Worm (Caenorhabditis elegans): ENCODE data around the gene dct-14.

DNA sequence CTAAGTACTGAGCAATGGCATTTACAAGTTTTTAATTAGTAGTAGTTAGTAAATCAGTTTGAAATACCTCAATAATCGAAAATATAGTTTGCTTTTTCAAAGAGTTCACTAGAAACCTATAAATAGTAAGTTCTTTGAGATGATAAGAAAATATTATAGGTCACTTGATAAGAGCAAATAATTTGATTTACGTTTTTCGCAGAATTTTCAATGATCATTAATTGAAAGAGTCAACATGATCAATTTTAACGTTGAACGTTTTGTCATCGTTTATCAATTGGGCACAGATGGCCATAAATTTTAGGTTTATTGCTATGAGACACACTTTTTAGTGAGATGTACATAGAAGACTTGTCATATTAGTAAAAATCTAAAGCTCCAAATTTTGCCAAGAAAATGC is 45.4 kb upstream of the dct-14 start:
- TF ChIP-seq nhr-102 (tag; optimal IDR thresholded peaks at IDR 0.05) (no peak), rbr-2 (tag; optimal IDR thresholded peaks at IDR 0.05) (no peak), unc-39 (tag; optimal IDR thresholded peaks at IDR 0.05) (no peak), lir-3 (tag; optimal IDR thresholded peaks at IDR 0.05) (no peak), unc-62 (GFP tag; optimal IDR thresholded peaks at IDR 0.05 in 1 of 2) (no peak), unc-62 (tag; optimal IDR thresholded peaks at IDR 0.05) (no peak), aly-2 (tag; optimal IDR thresholded peaks at IDR 0.05) (no peak), ama-1 (optimal IDR thresholded peaks at IDR 0.05) (no peak), zip-2 (tag; optimal IDR thresholded peaks at IDR 0.05) (no peak), fkh-10 (GFP tag; optimal IDR thresholded peaks at IDR 0.05) (no peak), ztf-7 (tag; optimal IDR thresholded peaks at IDR 0.05) (no peak), nhr-28 (tag; optimal IDR thresholded peaks at IDR 0.05) (no peak)

Data from whole organism, L4 larva.